Worm (Caenorhabditis elegans) whole organism, late embryonic: ENCODE data around the gene inos-1.

Experiments used
- T23F11.4 ChIP-seq: fragments of 200-800 bp; sonication (Bioruptor generic); optimal IDR thresholded peaks from 2 replicates; lab custom pipeline; 2018; ENCODE audit warnings: mild to moderate bottlenecking, missing genetic modification characterization, missing compliant biosample characterization
- ahr-1 ChIP-seq: sonication (generic microtip); optimal IDR thresholded peaks from 2 replicates; lab custom pipeline; 2016; ENCODE audit warnings: missing genetic modification characterization, missing compliant biosample characterization
- ama-1 ChIP-seq: fragments of 150-350 bp; optimal IDR thresholded peaks from 2 replicates; lab custom pipeline; 2014
- ceh-14 ChIP-seq: sonication (generic microtip); optimal IDR thresholded peaks from 2 replicates; lab custom pipeline; 2016; ENCODE audit warnings: missing genotype, missing genetic modification characterization, missing compliant biosample characterization
- ceh-19 ChIP-seq: fragments of 200-800 bp; sonication (Bioruptor generic); optimal IDR thresholded peaks from 2 replicates; lab custom pipeline; 2018; ENCODE audit warnings: mild to moderate bottlenecking, missing genetic modification characterization, missing compliant biosample characterization
- ceh-22 ChIP-seq: sonication (generic microtip); optimal IDR thresholded peaks from 2 replicates; lab custom pipeline; 2017; ENCODE audit warnings: missing biosample characterization, missing genetic modification characterization
- ceh-30 ChIP-seq: fragments of 150-350 bp; optimal IDR thresholded peaks from 2 replicates; lab custom pipeline; 2014; ENCODE audit warnings: missing biosample characterization, missing genetic modification characterization
- ceh-45 ChIP-seq: fragments of 200-800 bp; sonication (Bioruptor generic); IDR thresholded peaks from 2 replicates; pipeline ENCODE4 v1.3.6; 2022; ENCODE audit warnings: missing genetic modification reagents, missing genetic modification characterization, missing compliant biosample characterization
- dmd-4 ChIP-seq: sonication (generic microtip); optimal IDR thresholded peaks from 2 replicates; lab custom pipeline; 2016; ENCODE audit warnings: borderline replicate concordance, missing genetic modification characterization, missing compliant biosample characterization
- ets-4 ChIP-seq: sonication (generic microtip); optimal IDR thresholded peaks from 2 replicates; lab custom pipeline; 2016; ENCODE audit warnings: missing genetic modification characterization, missing compliant biosample characterization
- lin-11 ChIP-seq: fragments of 200-800 bp; sonication (Bioruptor generic); optimal IDR thresholded peaks from 2 replicates; lab custom pipeline; 2018; ENCODE audit warnings: mild to moderate bottlenecking, missing genetic modification characterization, missing compliant biosample characterization
- nfya-1 ChIP-seq: sonication (generic microtip); optimal IDR thresholded peaks from 2 replicates; lab custom pipeline; 2017; ENCODE audit warnings: missing genetic modification characterization, mild to moderate bottlenecking, missing compliant biosample characterization, antibody characterized with exemption, moderate library complexity
- tbx-2 ChIP-seq: sonication (generic microtip); optimal IDR thresholded peaks from 2 replicates; lab custom pipeline; 2016; ENCODE audit warnings: missing genetic modification characterization, missing compliant biosample characterization

ce11 chrII:11714728-11715127, 14.6 kb upstream of the inos-1 start:
- TF ChIP-seq ets-4 (no peak), ceh-19 (GFP tag; lab: Kevin White, UChicago) (no peak), dmd-4 (no peak), T23F11.4 (GFP tag; lab: Kevin White, UChicago) (no peak), ceh-45 (GFP tag; lab: Robert Waterston, UW) (no peak), nfya-1 (tag; lab: Kevin White, UChicago) (no peak), ceh-22 (tag; lab: Kevin White, UChicago) (no peak), ahr-1 (tag; lab: Kevin White, UChicago) (no peak), ceh-14 (tag; lab: Kevin White, UChicago) (no peak), ama-1 (lab: Kevin White, UChicago) (no peak), ceh-30 (no peak), tbx-2 (no peak), lin-11 (tag; lab: Kevin White, UChicago) (no peak)
